Fruit fly (Drosophila melanogaster) whole organism: ENCODE measurements around the gene Sh.
A peak's percentile ranks its signal among the peaks of the same experiment; 100 is the strongest.

Experiments
- CG8478 ChIP-seq: fragments of >200 bp; optimal IDR thresholded peaks from 2 replicates; lab custom pipeline; 2018; ENCODE audit warnings: inconsistent platforms
- EcR ChIP-seq, 2 experiments: fragments of >200 bp; optimal IDR thresholded peaks; 2 replicates each; lab custom pipeline; 2017; ENCODE audit warnings: missing biosample characterization in 2 of 2, missing genetic modification characterization in 2 of 2, missing genetic modification reagents in 2 of 2
- pan ChIP-seq: fragments of >200 bp; optimal IDR thresholded peaks from 2 replicates; lab custom pipeline; 2017
- psq ChIP-seq: fragments of >200 bp; optimal IDR thresholded peaks from 2 replicates; lab custom pipeline; 2017
- usp ChIP-seq: fragments of >200 bp; optimal IDR thresholded peaks from 2 replicates; lab custom pipeline; 2017; ENCODE audit warnings: missing biosample characterization, missing genetic modification characterization, mixed read lengths

- TF ChIP-seq usp (GFP tag; lab: Kevin White, UChicago) (no peak), psq (lab: Kevin White, UChicago) (no peak), pan (lab: Kevin White, UChicago) (no peak), CG8478 (lab: Kevin White, UChicago) (no peak), EcR (GFP tag; optimal IDR thresholded peaks at IDR 0.05; lab: Kevin White, UChicago) (peak in 1 of 2 experiments; percentile 62)
Observed at dm6 chrX:17917564-17918233, 145.3 kb downstream of the Sh start.
